Worm (Caenorhabditis elegans) whole organism, L2 larva: ENCODE results near the gene ZK1058.9.

ENCODE experiments used
- C34F6.9 ChIP-seq: fragments of 150-350 bp; optimal IDR thresholded peaks from 2 replicates; lab custom pipeline; 2014; ENCODE audit warnings: missing biosample characterization, missing genetic modification characterization
- F13H6.1 ChIP-seq: sonication (generic microtip); optimal IDR thresholded peaks from 2 replicates; lab custom pipeline; 2016; ENCODE audit warnings: missing genetic modification characterization, missing compliant biosample characterization
- R02D3.7 ChIP-seq: fragments of 150-350 bp; optimal IDR thresholded peaks from 2 replicates; lab custom pipeline; 2014; ENCODE audit warnings: missing biosample characterization, missing genetic modification characterization
- Y55F3AM.14 ChIP-seq: fragments of 200-800 bp; sonication (Bioruptor generic); optimal IDR thresholded peaks from 2 replicates; lab custom pipeline; 2018; ENCODE audit warnings: mild to moderate bottlenecking, missing genetic modification characterization, missing compliant biosample characterization
- ZK546.5 ChIP-seq: sonication (generic microtip); optimal IDR thresholded peaks from 2 replicates; lab custom pipeline; 2017; ENCODE audit warnings: missing biosample characterization, missing genetic modification characterization
- alr-1 ChIP-seq: fragments of 150-350 bp; optimal IDR thresholded peaks from 2 replicates; lab custom pipeline; 2014; ENCODE audit warnings: missing biosample characterization, missing genetic modification characterization
- aly-2 ChIP-seq: fragments of 150-350 bp; optimal IDR thresholded peaks from 2 replicates; lab custom pipeline; 2014; ENCODE audit warnings: missing biosample characterization, missing genetic modification characterization
- ama-1 ChIP-seq: fragments of 150-350 bp; optimal IDR thresholded peaks from 2 replicates; lab custom pipeline; 2018; ENCODE audit warnings: inconsistent platforms
- blmp-1 ChIP-seq: sonication (generic microtip); optimal IDR thresholded peaks from 2 replicates; lab custom pipeline; 2017; ENCODE audit warnings: missing genetic modification characterization, mild to moderate bottlenecking, missing compliant biosample characterization, antibody characterized with exemption, moderate library complexity; ENCODE audit not compliant: insufficient read depth
- ceh-16 ChIP-seq: fragments of 150-350 bp; optimal IDR thresholded peaks from 2 replicates; lab custom pipeline; 2014; ENCODE audit warnings: missing biosample characterization, missing genetic modification characterization
- ceh-82 ChIP-seq: fragments of 150-350 bp; optimal IDR thresholded peaks from 2 replicates; lab custom pipeline; 2014; ENCODE audit warnings: missing biosample characterization, missing genetic modification characterization
- crh-2 ChIP-seq: sonication (generic microtip); optimal IDR thresholded peaks from 2 replicates; lab custom pipeline; 2017; ENCODE audit warnings: missing biosample characterization, missing genetic modification characterization
- egl-27 ChIP-seq: sonication (generic microtip); optimal IDR thresholded peaks from 3 replicates; lab custom pipeline; 2017; ENCODE audit warnings: missing biosample characterization, missing genetic modification reagents, missing genetic modification characterization
- elt-1 ChIP-seq: fragments of 150-350 bp; optimal IDR thresholded peaks from 2 replicates; lab custom pipeline; 2014; ENCODE audit warnings: missing biosample characterization, missing genetic modification characterization
- elt-3 ChIP-seq: sonication (generic microtip); optimal IDR thresholded peaks from 2 replicates; lab custom pipeline; 2017; ENCODE audit warnings: missing biosample characterization, missing genetic modification characterization
- fos-1 ChIP-seq: fragments of 150-350 bp; optimal IDR thresholded peaks from 2 replicates; lab custom pipeline; 2014; ENCODE audit warnings: missing biosample characterization, missing genetic modification characterization
- gmeb-1 ChIP-seq: fragments of 150-350 bp; optimal IDR thresholded peaks from 2 replicates; lab custom pipeline; 2014; ENCODE audit warnings: missing biosample characterization, missing genetic modification characterization
- lin-11 ChIP-seq: fragments of 150-350 bp; sonication (generic microtip); optimal IDR thresholded peaks from 2 replicates; lab custom pipeline; 2014; ENCODE audit warnings: missing biosample characterization, missing genetic modification characterization, inconsistent platforms, mixed read lengths
- lin-13 ChIP-seq: fragments of 150-350 bp; optimal IDR thresholded peaks from 2 replicates; lab custom pipeline; 2014; ENCODE audit warnings: missing biosample characterization, missing genetic modification reagents, missing genetic modification characterization
- lin-39 ChIP-seq: fragments of 150-350 bp; optimal IDR thresholded peaks from 2 replicates; lab custom pipeline; 2014; ENCODE audit warnings: missing biosample characterization, missing genetic modification reagents, missing genetic modification characterization
- lsy-2 ChIP-seq, 2 experiments: fragments of 150-350 bp in 1 of 2; sonication (generic microtip) in 1 of 2; optimal IDR thresholded peaks; 2 replicates each; lab custom pipeline; 2014 to 2017; ENCODE audit warnings: missing biosample characterization in 2 of 2, missing genetic modification characterization in 2 of 2
- mab-5 ChIP-seq: fragments of 150-350 bp; optimal IDR thresholded peaks from 2 replicates; lab custom pipeline; 2014; ENCODE audit warnings: missing biosample characterization, missing genetic modification characterization
- mdl-1 ChIP-seq, 2 experiments: fragments of 150-350 bp in 1 of 2; sonication (generic microtip) in 1 of 2; optimal IDR thresholded peaks; 2 replicates each; lab custom pipeline; 2017; ENCODE audit warnings: missing biosample characterization in 2 of 2, missing genetic modification characterization in 2 of 2
- nhr-10 ChIP-seq: sonication (generic microtip); optimal IDR thresholded peaks from 2 replicates; lab custom pipeline; 2017; ENCODE audit warnings: missing biosample characterization, missing genetic modification characterization
- nhr-11 ChIP-seq: fragments of 150-350 bp; optimal IDR thresholded peaks from 2 replicates; lab custom pipeline; 2014; ENCODE audit warnings: missing biosample characterization, missing genetic modification characterization
- nhr-12 ChIP-seq: fragments of 150-350 bp; optimal IDR thresholded peaks from 2 replicates; lab custom pipeline; 2014; ENCODE audit warnings: missing biosample characterization, missing genetic modification characterization
- nhr-129 ChIP-seq: fragments of 150-350 bp; optimal IDR thresholded peaks from 2 replicates; lab custom pipeline; 2014; ENCODE audit warnings: missing biosample characterization, missing genetic modification characterization
- nhr-21 ChIP-seq: fragments of 150-350 bp; optimal IDR thresholded peaks from 2 replicates; lab custom pipeline; 2014; ENCODE audit warnings: missing biosample characterization, missing genetic modification characterization
- nhr-23 ChIP-seq: fragments of 150-350 bp; optimal IDR thresholded peaks from 2 replicates; lab custom pipeline; 2014; ENCODE audit warnings: missing biosample characterization, missing genetic modification reagents, missing genetic modification characterization
- nhr-237 ChIP-seq: fragments of 150-350 bp; optimal IDR thresholded peaks from 2 replicates; lab custom pipeline; 2014; ENCODE audit warnings: missing biosample characterization, missing genetic modification characterization
- nhr-25 ChIP-seq: fragments of 150-350 bp; sonication (generic microtip); optimal IDR thresholded peaks from 3 replicates; lab custom pipeline; 2014; ENCODE audit warnings: missing biosample characterization, missing genetic modification characterization
- nhr-6 ChIP-seq: fragments of 150-350 bp; optimal IDR thresholded peaks from 2 replicates; lab custom pipeline; 2014; ENCODE audit warnings: missing biosample characterization, missing genetic modification characterization
- nhr-77 ChIP-seq: fragments of 150-350 bp; optimal IDR thresholded peaks from 2 replicates; lab custom pipeline; 2014; ENCODE audit warnings: missing biosample characterization, missing genetic modification characterization
- peb-1 ChIP-seq: fragments of 150-350 bp; optimal IDR thresholded peaks from 2 replicates; lab custom pipeline; 2014; ENCODE audit warnings: missing biosample characterization, missing genetic modification characterization
- sem-4 ChIP-seq: fragments of 150-350 bp; optimal IDR thresholded peaks from 2 replicates; lab custom pipeline; 2014; ENCODE audit warnings: missing biosample characterization, missing genetic modification reagents, missing genetic modification characterization
- skn-1 ChIP-seq: sonication (generic microtip); optimal IDR thresholded peaks from 2 replicates; lab custom pipeline; 2017; ENCODE audit warnings: missing biosample characterization, missing genetic modification characterization
- sma-3 ChIP-seq: sonication (generic microtip); optimal IDR thresholded peaks from 2 replicates; lab custom pipeline; 2016; ENCODE audit warnings: missing genetic modification reagents, missing genetic modification characterization, missing compliant biosample characterization
- sma-9 ChIP-seq, 2 experiments: fragments of 150-350 bp in 1 of 2; sonication (generic microtip) in 1 of 2; optimal IDR thresholded peaks; 2 replicates each; lab custom pipeline; 2014 to 2016; ENCODE audit warnings: missing genetic modification characterization in 2 of 2, mild to moderate bottlenecking in 1 of 2, missing biosample characterization in 1 of 2, missing compliant biosample characterization in 1 of 2, missing genetic modification reagents in 1 of 2, moderate library complexity in 1 of 2
- snpc-4 ChIP-seq: fragments of 150-350 bp; optimal IDR thresholded peaks from 2 replicates; lab custom pipeline; 2014; ENCODE audit warnings: missing biosample characterization, missing genetic modification characterization
- unc-39 ChIP-seq: fragments of 150-350 bp; optimal IDR thresholded peaks from 2 replicates; lab custom pipeline; 2014; ENCODE audit warnings: missing biosample characterization, missing genetic modification characterization
- unc-55 ChIP-seq: fragments of 150-350 bp; sonication (generic microtip); optimal IDR thresholded peaks from 3 replicates; lab custom pipeline; 2014; ENCODE audit warnings: missing biosample characterization, missing genetic modification reagents, missing genetic modification characterization
- unc-62 ChIP-seq: fragments of 150-350 bp; optimal IDR thresholded peaks from 2 replicates; lab custom pipeline; 2014; ENCODE audit warnings: missing biosample characterization, missing genetic modification reagents, missing genetic modification characterization
- zag-1 ChIP-seq: fragments of 150-350 bp; optimal IDR thresholded peaks from 2 replicates; lab custom pipeline; 2014; ENCODE audit warnings: missing biosample characterization, missing genetic modification characterization
- ztf-1 ChIP-seq: fragments of 200-800 bp; sonication (Bioruptor generic); conservative IDR thresholded peaks from 2 replicates; pipeline ENCODE4 v1.3.6; 2022; ENCODE audit warnings: missing genetic modification characterization, missing compliant biosample characterization
- ztf-11 ChIP-seq: sonication (generic microtip); optimal IDR thresholded peaks from 2 replicates; lab custom pipeline; 2017; ENCODE audit warnings: missing biosample characterization, missing genetic modification characterization
- ztf-4 ChIP-seq: fragments of 150-350 bp; optimal IDR thresholded peaks from 2 replicates; lab custom pipeline; 2014; ENCODE audit warnings: missing biosample characterization, missing genetic modification characterization

Gene ZK1058.9

DNA sequence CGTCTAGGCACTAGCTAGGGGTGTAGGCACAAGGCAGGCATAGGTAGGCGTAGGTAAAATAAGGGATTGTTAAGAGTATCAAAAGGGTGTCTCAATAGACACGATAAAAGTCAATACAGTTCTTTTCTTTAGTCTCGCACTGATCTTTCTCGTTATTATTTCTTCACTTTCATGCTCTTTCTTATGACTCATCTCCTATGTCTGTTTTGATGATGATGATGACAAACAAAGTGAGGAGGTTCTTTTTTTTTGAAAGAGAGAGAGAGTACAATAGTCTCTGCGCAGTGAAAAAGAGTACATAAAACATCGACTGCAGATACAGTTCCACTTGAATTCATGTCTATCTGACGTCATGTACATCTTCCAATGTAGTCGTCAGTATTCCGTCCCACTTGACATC is 36.1 kb downstream of the ZK1058.9 start:
- TF ChIP-seq sem-4 (tag; lab: Kevin White, UChicago) (no peak), F13H6.1 (tag; lab: Kevin White, UChicago) (no peak), elt-3 (tag; lab: Kevin White, UChicago) (no peak), Y55F3AM.14 (GFP tag; lab: Kevin White, UChicago) (no peak), mdl-1 (tag; optimal IDR thresholded peaks at IDR 0.05; lab: Kevin White, UChicago) (no peak), nhr-6 (tag; lab: Kevin White, UChicago) (no peak), zag-1 (no peak)

ce11 chrIII:3887586-3887985 is 38.4 kb downstream of the ZK1058.9 start:
- TF ChIP-seq nhr-129 (tag; lab: Kevin White, UChicago), result no peak
- TF ChIP-seq zag-1, result no peak
- no peak for TF ChIP-seq nhr-23 (tag; lab: Kevin White, UChicago)
- peak; percentile 29 for TF ChIP-seq gmeb-1
- TF ChIP-seq nhr-237 (tag; lab: Kevin White, UChicago), result no peak
- no peak for TF ChIP-seq nhr-77
- TF ChIP-seq aly-2 (tag; lab: Kevin White, UChicago), result no peak
- TF ChIP-seq sma-9 (GFP tag; optimal IDR thresholded peaks at IDR 0.05; lab: Kevin White, UChicago), result peak; percentile 44
- no peak for TF ChIP-seq sma-9 (tag; optimal IDR thresholded peaks at IDR 0.05; lab: Kevin White, UChicago)
- no peak for TF ChIP-seq skn-1 (tag; lab: Kevin White, UChicago)
- TF ChIP-seq elt-3 (tag; lab: Kevin White, UChicago), result no peak
- TF ChIP-seq lin-11, result no peak
- no peak for TF ChIP-seq blmp-1 (tag; lab: Kevin White, UChicago)
- no peak for TF ChIP-seq unc-39
- TF ChIP-seq elt-1 (tag; lab: Kevin White, UChicago), result no peak
- TF ChIP-seq nhr-21 (tag; lab: Kevin White, UChicago), result no peak
- TF ChIP-seq ztf-11 (tag; lab: Kevin White, UChicago), result no peak
- no peak for TF ChIP-seq nhr-25 (tag; lab: Kevin White, UChicago)
- TF ChIP-seq R02D3.7 (tag; lab: Kevin White, UChicago), result no peak
- TF ChIP-seq snpc-4, result no peak
- no peak for TF ChIP-seq peb-1 (tag; lab: Kevin White, UChicago)
- TF ChIP-seq ZK546.5 (tag; lab: Kevin White, UChicago), result no peak
- no peak for TF ChIP-seq ztf-1
- no peak for TF ChIP-seq Y55F3AM.14 (GFP tag; lab: Kevin White, UChicago)
- TF ChIP-seq unc-62 (GFP tag; lab: Kevin White, UChicago), result no peak
- TF ChIP-seq mab-5 (tag; lab: Kevin White, UChicago), result no peak
- TF ChIP-seq ama-1 (lab: Kevin White, UChicago), result no peak
- TF ChIP-seq unc-55 (GFP tag; lab: Kevin White, UChicago), result no peak
- TF ChIP-seq ceh-82, result no peak
- TF ChIP-seq C34F6.9, result no peak
- TF ChIP-seq lin-13 (GFP tag; lab: Kevin White, UChicago), result no peak
- peak; percentile 53 for TF ChIP-seq F13H6.1 (tag; lab: Kevin White, UChicago)
- TF ChIP-seq nhr-12 (tag; lab: Kevin White, UChicago), result no peak
- TF ChIP-seq ceh-16, result no peak
- TF ChIP-seq crh-2 (tag; lab: Kevin White, UChicago), result peak; percentile 36
- TF ChIP-seq egl-27 (tag; lab: Kevin White, UChicago), result no peak
- TF ChIP-seq sma-3 (GFP tag; lab: Kevin White, UChicago), result peak; percentile 9
- TF ChIP-seq nhr-6 (tag; lab: Kevin White, UChicago), result no peak
- TF ChIP-seq nhr-10, result no peak
- peak in 1 of 2 experiments; percentile 23 for TF ChIP-seq lsy-2 (tag; optimal IDR thresholded peaks at IDR 0.05; lab: Kevin White, UChicago)
- TF ChIP-seq mdl-1 (tag; optimal IDR thresholded peaks at IDR 0.05; lab: Kevin White, UChicago), result no peak
- TF ChIP-seq fos-1, result peak; percentile 77
- TF ChIP-seq alr-1 (tag; lab: Kevin White, UChicago), result no peak
- no peak for TF ChIP-seq ztf-4 (tag; lab: Kevin White, UChicago)
- no peak for TF ChIP-seq sem-4 (tag; lab: Kevin White, UChicago)
- no peak for TF ChIP-seq nhr-11
- no peak for TF ChIP-seq lin-39 (tag; lab: Kevin White, UChicago)
